Fruit fly (Drosophila melanogaster) whole organism, prepupa: Measurements from ENCODE around the gene RpL3.

Experiments used
- CG10669 ChIP-seq: fragments of 200-800 bp; sonication (Bioruptor generic); optimal IDR thresholded peaks from 3 replicates; lab custom pipeline; 2018; ENCODE audit warnings: missing biosample characterization, mild to moderate bottlenecking, missing genetic modification characterization, moderate library complexity
- Sox14 ChIP-seq: fragments of 200-800 bp; sonication (Bioruptor generic); optimal IDR thresholded peaks from 3 replicates; lab custom pipeline; 2016; ENCODE audit warnings: missing biosample characterization, missing genetic modification characterization
- fkh ChIP-seq: fragments of 200-800 bp; sonication (Bioruptor generic); optimal IDR thresholded peaks from 3 replicates; lab custom pipeline; 2017; ENCODE audit warnings: missing biosample characterization, mild to moderate bottlenecking, missing genetic modification characterization, moderate library complexity
- salr ChIP-seq, 2 experiments: fragments of 200-800 bp; sonication (Bioruptor generic); optimal IDR thresholded peaks; 3 replicates each; lab custom pipeline; 2016 to 2018; ENCODE audit warnings: missing biosample characterization in 2 of 2, missing genetic modification characterization in 2 of 2, mild to moderate bottlenecking in 1 of 2
- topi ChIP-seq: fragments of 200-800 bp; sonication (Bioruptor generic); optimal IDR thresholded peaks from 3 replicates; lab custom pipeline; 2016; ENCODE audit warnings: missing biosample characterization, missing genetic modification characterization

DNA sequence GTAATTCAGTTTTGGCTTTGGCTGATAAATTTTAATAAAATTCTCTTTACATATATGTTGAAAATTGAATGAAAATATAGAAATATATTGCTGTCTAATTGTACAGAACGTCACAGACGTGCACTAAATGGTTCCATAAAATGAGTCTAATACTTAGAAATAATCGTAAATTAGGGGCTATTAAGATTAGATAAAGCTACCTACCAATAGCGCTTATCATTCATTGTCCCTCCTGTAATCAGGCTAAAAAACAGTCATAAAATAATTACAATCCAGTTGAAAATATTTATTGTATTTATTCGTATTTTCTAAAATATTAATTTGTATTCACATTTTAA lies 48.6 kb upstream of the RpL3 start:
- no peak for TF ChIP-seq fkh (GFP tag; lab: Kevin White, UChicago)
- TF ChIP-seq Sox14 (GFP tag; lab: Kevin White, UChicago), result no peak
- TF ChIP-seq salr (GFP tag; optimal IDR thresholded peaks at IDR 0.05; lab: Kevin White, UChicago), result no peak
- TF ChIP-seq topi, result no peak
- TF ChIP-seq CG10669 (GFP tag; lab: Kevin White, UChicago), result no peak
